Fruit fly (Drosophila melanogaster) whole organism, embryonic: ENCODE measurements around the gene Mocs1.

Experiments
- Antp ChIP-seq: fragments of 200-800 bp; sonication (Bioruptor generic); optimal IDR thresholded peaks from 3 replicates; lab custom pipeline; 2016; ENCODE audit warnings: missing biosample characterization, missing genetic modification characterization
- Atf3 ChIP-seq: fragments of 200-800 bp; sonication (Bioruptor generic); optimal IDR thresholded peaks from 3 replicates; lab custom pipeline; 2016; ENCODE audit warnings: missing biosample characterization, missing genetic modification characterization
- B-H1 ChIP-seq: fragments of 200-800 bp; sonication (Bioruptor generic); IDR thresholded peaks from 3 replicates; pipeline ENCODE4 v1.3.6; 2022; ENCODE audit warnings: missing biosample characterization, missing genetic modification characterization
- B-H2 ChIP-seq: fragments of 200-800 bp; sonication (Bioruptor generic); optimal IDR thresholded peaks from 2 replicates; lab custom pipeline; 2018; ENCODE audit warnings: missing biosample characterization, mild to moderate bottlenecking, missing genetic modification characterization
- CG10274 ChIP-seq: fragments of 200-800 bp; sonication (Bioruptor generic); optimal IDR thresholded peaks from 3 replicates; lab custom pipeline; 2017; ENCODE audit warnings: missing biosample characterization, mild to moderate bottlenecking, missing genetic modification characterization
- CG11093 ChIP-seq: fragments of 200-800 bp; sonication (Bioruptor generic); IDR thresholded peaks from 3 replicates; pipeline ENCODE4 v1.3.6; 2022; ENCODE audit warnings: missing biosample characterization, missing genetic modification characterization
- CG13894 ChIP-seq: fragments of 200-800 bp; sonication (Bioruptor generic); optimal IDR thresholded peaks from 3 replicates; lab custom pipeline; 2018; ENCODE audit warnings: missing biosample characterization, mild to moderate bottlenecking, missing genetic modification characterization, moderate library complexity
- CG14667 ChIP-seq: fragments of 200-800 bp; sonication (Bioruptor generic); IDR thresholded peaks from 2 replicates; pipeline ENCODE4 v1.3.6; 2022; ENCODE audit warnings: missing biosample characterization, missing genetic modification characterization
- CG15696 ChIP-seq: fragments of 200-800 bp; sonication (Bioruptor generic); optimal IDR thresholded peaks from 2 replicates; lab custom pipeline; 2019; ENCODE audit warnings: missing biosample characterization, mild to moderate bottlenecking, missing genetic modification characterization, moderate library complexity
- CG16813 ChIP-seq: fragments of 200-800 bp; sonication (Bioruptor generic); IDR thresholded peaks from 3 replicates; pipeline ENCODE4 v1.3.6; 2022; ENCODE audit warnings: missing biosample characterization, missing genetic modification characterization; ENCODE audit not compliant: partially characterized antibody
- CG17186 ChIP-seq: fragments of 200-800 bp; sonication (Bioruptor generic); optimal IDR thresholded peaks from 3 replicates; lab custom pipeline; 2017; ENCODE audit warnings: missing biosample characterization, missing genetic modification reagents, missing genetic modification characterization
- CG17568 ChIP-seq: fragments of 200-800 bp; sonication (Bioruptor generic); optimal IDR thresholded peaks from 2 replicates; lab custom pipeline; 2018; ENCODE audit warnings: missing biosample characterization, mild to moderate bottlenecking, missing genetic modification characterization, moderate library complexity
- CG2116 ChIP-seq: fragments of 200-800 bp; sonication (Bioruptor generic); optimal IDR thresholded peaks from 3 replicates; lab custom pipeline; 2018; ENCODE audit warnings: missing biosample characterization, mild to moderate bottlenecking, missing genetic modification characterization
- CG31224 ChIP-seq: fragments of 200-800 bp; sonication (Bioruptor generic); IDR thresholded peaks from 2 replicates; pipeline ENCODE4 v1.3.6; 2022; ENCODE audit warnings: missing biosample characterization, missing genetic modification characterization
- CG3281 ChIP-seq: fragments of 200-800 bp; sonication (Bioruptor generic); optimal IDR thresholded peaks from 3 replicates; lab custom pipeline; 2017; ENCODE audit warnings: missing biosample characterization, mild to moderate bottlenecking, missing genetic modification characterization
- CG4328 ChIP-seq: fragments of 200-800 bp; sonication (Bioruptor generic); optimal IDR thresholded peaks from 3 replicates; lab custom pipeline; 2017; ENCODE audit warnings: missing biosample characterization, missing genetic modification reagents, missing genetic modification characterization
- CG5180 ChIP-seq: fragments of 200-800 bp; sonication (Bioruptor generic); optimal IDR thresholded peaks from 3 replicates; lab custom pipeline; 2017; ENCODE audit warnings: missing biosample characterization, missing genetic modification characterization, mild to moderate bottlenecking, moderate library complexity, missing genetic modification reagents
- CG6254 ChIP-seq: fragments of 200-800 bp; sonication (Bioruptor generic); optimal IDR thresholded peaks from 3 replicates; lab custom pipeline; 2017; ENCODE audit warnings: mild to moderate bottlenecking, missing biosample characterization, missing genetic modification reagents, missing genetic modification characterization
- CG7357 ChIP-seq: fragments of 200-800 bp; sonication (Bioruptor generic); IDR thresholded peaks from 3 replicates; pipeline ENCODE4 v1.3.6; 2022; ENCODE audit warnings: missing biosample characterization, missing genetic modification characterization
- CG7556 ChIP-seq: fragments of 200-800 bp; sonication (Bioruptor generic); optimal IDR thresholded peaks from 2 replicates; lab custom pipeline; 2017; ENCODE audit warnings: missing biosample characterization, mild to moderate bottlenecking, missing genetic modification characterization
- CG8944 ChIP-seq: fragments of 200-800 bp; sonication (Bioruptor generic); optimal IDR thresholded peaks from 3 replicates; lab custom pipeline; 2016; ENCODE audit warnings: missing biosample characterization, missing genetic modification characterization
- CG9876 ChIP-seq: fragments of 200-800 bp; sonication (Bioruptor generic); optimal IDR thresholded peaks from 2 replicates; lab custom pipeline; 2016; ENCODE audit warnings: missing biosample characterization, missing genetic modification characterization
- Dref ChIP-seq: fragments of 200-800 bp; sonication (Bioruptor generic); IDR thresholded peaks from 2 replicates; pipeline ENCODE4 v1.3.6; 2022; ENCODE audit warnings: missing biosample characterization, missing genetic modification characterization
- Drgx ChIP-seq: fragments of 200-800 bp; sonication (Bioruptor generic); IDR thresholded peaks from 2 replicates; pipeline ENCODE4 v1.3.6; 2022; ENCODE audit warnings: missing biosample characterization, missing genetic modification characterization
- Gsc ChIP-seq: fragments of 200-800 bp; sonication (Bioruptor generic); IDR thresholded peaks from 2 replicates; pipeline ENCODE4 v1.3.6; 2022; ENCODE audit warnings: missing biosample characterization, missing genetic modification characterization
- H15 ChIP-seq: fragments of 200-800 bp; sonication (Bioruptor generic); IDR thresholded peaks from 3 replicates; pipeline ENCODE4 v1.3.6; 2022; ENCODE audit warnings: missing biosample characterization, missing genetic modification characterization
- HLHmδ ChIP-seq: fragments of 200-800 bp; sonication (Bioruptor generic); optimal IDR thresholded peaks from 2 replicates; lab custom pipeline; 2018; ENCODE audit warnings: missing biosample characterization, mild to moderate bottlenecking, missing genetic modification characterization, moderate library complexity
- PHDP ChIP-seq: fragments of 200-800 bp; sonication (Bioruptor generic); optimal IDR thresholded peaks from 3 replicates; lab custom pipeline; 2018; ENCODE audit warnings: missing biosample characterization, mild to moderate bottlenecking, missing genetic modification characterization, moderate library complexity
- Ssrp ChIP-seq: fragments of 200-800 bp; sonication (Bioruptor generic); optimal IDR thresholded peaks from 2 replicates; lab custom pipeline; 2018; ENCODE audit warnings: missing biosample characterization, mild to moderate bottlenecking, missing genetic modification characterization, moderate library complexity
- ab ChIP-seq: fragments of 200-800 bp; sonication (Bioruptor generic); optimal IDR thresholded peaks from 2 replicates; lab custom pipeline; 2016; ENCODE audit warnings: missing biosample characterization, missing genetic modification characterization
- aop ChIP-seq: fragments of 200-800 bp; sonication (Bioruptor generic); IDR thresholded peaks from 2 replicates; pipeline ENCODE4 v1.3.6; 2022; ENCODE audit warnings: missing biosample characterization, missing genetic modification characterization
- az2 ChIP-seq: fragments of 200-800 bp; sonication (Bioruptor generic); optimal IDR thresholded peaks from 3 replicates; lab custom pipeline; 2016; ENCODE audit warnings: missing biosample characterization, missing genetic modification characterization
- cad ChIP-seq: fragments of >200 bp; optimal IDR thresholded peaks from 2 replicates; lab custom pipeline; 2017; ENCODE audit warnings: missing biosample characterization, missing genetic modification characterization
- chm ChIP-seq: fragments of 200-800 bp; sonication (Bioruptor generic); IDR thresholded peaks from 2 replicates; pipeline ENCODE4 v1.3.6; 2022; ENCODE audit warnings: missing biosample characterization, missing genetic modification characterization
- croc ChIP-seq: fragments of 200-800 bp; sonication (Bioruptor generic); conservative IDR thresholded peaks from 3 replicates; pipeline ENCODE4 v1.3.6; 2022; ENCODE audit warnings: missing biosample characterization, missing genetic modification characterization
- cwo ChIP-seq: fragments of 200-800 bp; sonication (Bioruptor generic); optimal IDR thresholded peaks from 3 replicates; lab custom pipeline; 2017; ENCODE audit warnings: missing biosample characterization, missing genetic modification characterization, mild to moderate bottlenecking, moderate library complexity, missing genetic modification reagents
- da ChIP-seq: fragments of 200-800 bp; sonication (Bioruptor generic); optimal IDR thresholded peaks from 2 replicates; lab custom pipeline; 2016; ENCODE audit warnings: missing biosample characterization, missing genetic modification characterization
- dm ChIP-seq: fragments of 200-800 bp; sonication (Bioruptor generic); optimal IDR thresholded peaks from 3 replicates; lab custom pipeline; 2016; ENCODE audit warnings: missing biosample characterization, missing genetic modification characterization
- ken ChIP-seq: fragments of 200-800 bp; sonication (Bioruptor generic); IDR thresholded peaks from 3 replicates; pipeline ENCODE4 v1.3.6; 2022; ENCODE audit warnings: missing biosample characterization, missing genetic modification characterization
- maf-S ChIP-seq: fragments of 200-800 bp; sonication (Bioruptor generic); optimal IDR thresholded peaks from 2 replicates; lab custom pipeline; 2016; ENCODE audit warnings: missing biosample characterization, missing genetic modification characterization
- nerfin-2 ChIP-seq: fragments of 200-800 bp; sonication (Bioruptor generic); IDR thresholded peaks from 2 replicates; pipeline ENCODE4 v1.3.6; 2022; ENCODE audit warnings: missing biosample characterization, missing genetic modification characterization; ENCODE audit not compliant: partially characterized antibody
- oc ChIP-seq: fragments of 200-800 bp; sonication (Bioruptor generic); optimal IDR thresholded peaks from 2 replicates; lab custom pipeline; 2018; ENCODE audit warnings: missing biosample characterization, mild to moderate bottlenecking, missing genetic modification characterization, moderate library complexity
- seq ChIP-seq: fragments of 200-800 bp; sonication (Bioruptor generic); IDR thresholded peaks from 2 replicates; pipeline ENCODE4 v1.3.6; 2022; ENCODE audit warnings: missing biosample characterization, missing genetic modification characterization
- ssp ChIP-seq: fragments of 200-800 bp; sonication (Bioruptor generic); IDR thresholded peaks from 2 replicates; pipeline ENCODE4 v1.3.6; 2022; ENCODE audit warnings: missing biosample characterization, missing genetic modification characterization
- stc ChIP-seq: fragments of 200-800 bp; sonication (Bioruptor generic); IDR thresholded peaks from 2 replicates; pipeline ENCODE4 v1.3.6; 2022; ENCODE audit warnings: missing biosample characterization, missing genetic modification characterization
- tgo ChIP-seq: fragments of 200-800 bp; sonication (Bioruptor generic); IDR thresholded peaks from 3 replicates; pipeline ENCODE4 v1.3.6; 2022; ENCODE audit warnings: missing biosample characterization, missing genetic modification characterization
- tio ChIP-seq: fragments of 200-800 bp; sonication (Bioruptor generic); optimal IDR thresholded peaks from 2 replicates; lab custom pipeline; 2017; ENCODE audit warnings: missing biosample characterization, missing genetic modification characterization, inconsistent platforms
- unc-4 ChIP-seq: fragments of 200-800 bp; sonication (Bioruptor generic); IDR thresholded peaks from 2 replicates; pipeline ENCODE4 v1.3.6; 2022; ENCODE audit warnings: missing biosample characterization, missing genetic modification characterization; ENCODE audit not compliant: partially characterized antibody
- vvl ChIP-seq: fragments of 200-800 bp; sonication (Bioruptor generic); IDR thresholded peaks from 2 replicates; pipeline ENCODE4 v1.3.6; 2022; ENCODE audit warnings: missing biosample characterization, missing genetic modification characterization
- wdn ChIP-seq: fragments of 200-800 bp; sonication (Bioruptor generic); IDR thresholded peaks from 2 replicates; pipeline ENCODE4 v1.3.6; 2022; ENCODE audit warnings: missing biosample characterization, missing genetic modification characterization
- wek ChIP-seq: fragments of 200-800 bp; sonication (Bioruptor generic); optimal IDR thresholded peaks from 3 replicates; lab custom pipeline; 2018; ENCODE audit warnings: missing biosample characterization, mild to moderate bottlenecking, missing genetic modification characterization, moderate library complexity

Gene Mocs1

DNA sequence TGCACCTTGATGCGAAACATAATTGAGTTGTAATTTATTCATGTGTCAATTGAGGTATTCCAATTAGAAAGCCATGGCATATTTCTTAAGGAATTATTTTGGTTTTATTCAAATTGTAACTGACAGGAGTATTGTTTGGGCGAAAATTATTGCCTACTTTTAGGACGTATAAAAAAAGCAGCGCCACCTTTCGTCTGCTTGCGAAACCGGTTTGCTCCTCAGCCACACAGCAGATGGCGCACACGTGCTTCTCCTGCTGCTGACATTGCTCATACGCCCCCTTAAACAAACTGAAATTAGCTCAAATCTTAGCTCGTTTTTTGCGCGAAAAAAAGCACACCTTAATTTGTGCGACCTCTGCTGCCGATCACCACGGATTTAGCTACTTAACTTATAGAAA, 22.4 kb upstream of the Mocs1 start (continued):
- peak; percentile 33 for TF ChIP-seq tio (GFP tag; lab: Kevin White, UChicago)
- peak; percentile 87 for TF ChIP-seq vvl (GFP tag; lab: Robert Waterston, UW)
- peak; percentile 47 for TF ChIP-seq CG2116 (GFP tag; lab: Kevin White, UChicago)
- TF ChIP-seq ssp (GFP tag; lab: Robert Waterston, UW): peak; percentile 73
- TF ChIP-seq Atf3 (GFP tag; lab: Kevin White, UChicago): peak; percentile 73
- TF ChIP-seq croc: peak; percentile 43; the same call in 2 of the 3 replicates
- peak; percentile 80; the same call in 2 of the 3 replicates for TF ChIP-seq ken (GFP tag; lab: Robert Waterston, UW)
- TF ChIP-seq seq (GFP tag; lab: Robert Waterston, UW): 0 out of 2 replicates have a peak, but pooled peaks have one; percentile 52
- TF ChIP-seq CG11093 (GFP tag; lab: Robert Waterston, UW): peak; percentile 50; the same call in 2 of the 3 replicates
- peak; percentile 29 for TF ChIP-seq CG6254 (GFP tag; lab: Kevin White, UChicago)
- peak; percentile 86 for TF ChIP-seq CG8944
- peak; percentile 11 for TF ChIP-seq ab (GFP tag; lab: Kevin White, UChicago)
- TF ChIP-seq H15 (GFP tag; lab: Robert Waterston, UW): peak; percentile 77
- no peak for TF ChIP-seq cwo
- TF ChIP-seq HLHmδ (GFP tag; lab: Kevin White, UChicago): peak; percentile 71
- TF ChIP-seq CG17186: no peak
- no peak for TF ChIP-seq CG16813 (GFP tag; lab: Robert Waterston, UW)
- peak; percentile 60 for TF ChIP-seq stc (GFP tag; lab: Robert Waterston, UW)
- TF ChIP-seq CG17568 (GFP tag; lab: Kevin White, UChicago): peak; percentile 47
- TF ChIP-seq Ssrp (tag; lab: Kevin White, UChicago): peak; percentile 39
- TF ChIP-seq dm: peak; percentile 69
- TF ChIP-seq az2 (GFP tag; lab: Kevin White, UChicago): peak; percentile 79
- peak; percentile 71 for TF ChIP-seq B-H2 (GFP tag; lab: Kevin White, UChicago)
- TF ChIP-seq CG4328 (GFP tag; lab: Kevin White, UChicago): peak; percentile 66
- TF ChIP-seq oc: peak; percentile 11
- TF ChIP-seq chm (GFP tag; lab: Robert Waterston, UW): peak; percentile 77
- TF ChIP-seq CG14667 (GFP tag; lab: Robert Waterston, UW): peak; percentile 72
- TF ChIP-seq da (GFP tag; lab: Kevin White, UChicago): peak; percentile 65
- peak; percentile 80 for TF ChIP-seq tgo (GFP tag; lab: Robert Waterston, UW)
- TF ChIP-seq aop (GFP tag; lab: Robert Waterston, UW): peak; percentile 42; the same call in 1 of the 2 replicates
- TF ChIP-seq maf-S (GFP tag; lab: Kevin White, UChicago): peak; percentile 64
- TF ChIP-seq CG9876 (GFP tag; lab: Kevin White, UChicago): peak; percentile 83
- no peak for TF ChIP-seq wdn (GFP tag; lab: Robert Waterston, UW)
- TF ChIP-seq CG31224: peak; percentile 39; the same call in 1 of the 2 replicates
- TF ChIP-seq nerfin-2 (GFP tag; lab: Robert Waterston, UW): peak; percentile 38; the same call in 1 of the 2 replicates
- TF ChIP-seq unc-4 (GFP tag; lab: Robert Waterston, UW): no peak
- no peak; the same call in 2 of the 3 replicates for TF ChIP-seq B-H1 (GFP tag; lab: Robert Waterston, UW)
- peak; percentile 66 for TF ChIP-seq CG5180 (GFP tag; lab: Kevin White, UChicago)
- peak; percentile 79 for TF ChIP-seq CG15696 (tag; lab: Kevin White, UChicago)
- TF ChIP-seq CG7357 (GFP tag; lab: Robert Waterston, UW): peak; percentile 57; the same call in 2 of the 3 replicates
- peak; percentile 7 for TF ChIP-seq CG3281 (GFP tag; lab: Kevin White, UChicago)
- peak; percentile 55 for TF ChIP-seq CG10274 (GFP tag; lab: Kevin White, UChicago)
- no peak for TF ChIP-seq cad (GFP tag; lab: Kevin White, UChicago)
- TF ChIP-seq CG13894: no peak
- TF ChIP-seq Drgx (GFP tag; lab: Robert Waterston, UW): peak; percentile 40; the same call in 1 of the 2 replicates
- TF ChIP-seq Antp (GFP tag; lab: Kevin White, UChicago): peak; percentile 81
- TF ChIP-seq Dref (GFP tag; lab: Robert Waterston, UW): no peak
- peak; percentile 62 for TF ChIP-seq PHDP (tag; lab: Kevin White, UChicago)
- TF ChIP-seq Gsc (GFP tag; lab: Robert Waterston, UW): no peak
- peak; percentile 65 for TF ChIP-seq wek (GFP tag; lab: Kevin White, UChicago)
- TF ChIP-seq CG7556: no peak
